Fruit fly (Drosophila melanogaster) whole organism, adult: ENCODE data around the gene eIF3a.
A peak's percentile ranks its signal among the peaks of the same experiment; 100 is the strongest.

ENCODE experiments used
- CG11617 ChIP-seq: fragments of 200-800 bp; sonication (Bioruptor generic); optimal IDR thresholded peaks from 2 replicates; lab custom pipeline; 2017; ENCODE audit warnings: mild to moderate bottlenecking, missing biosample characterization, missing genetic modification reagents, missing genetic modification characterization
- CG12768 ChIP-seq: fragments of 200-800 bp; sonication (Bioruptor generic); optimal IDR thresholded peaks from 2 replicates; lab custom pipeline; 2017; ENCODE audit warnings: missing biosample characterization, missing genetic modification characterization, mild to moderate bottlenecking, moderate library complexity, missing genetic modification reagents
- CG14711 ChIP-seq: fragments of 200-800 bp; sonication (Bioruptor generic); optimal IDR thresholded peaks from 2 replicates; lab custom pipeline; 2018; ENCODE audit warnings: missing biosample characterization, mild to moderate bottlenecking, missing genetic modification characterization, moderate library complexity
- CG1620 ChIP-seq: fragments of 200-800 bp; sonication (Bioruptor generic); optimal IDR thresholded peaks from 2 replicates; lab custom pipeline; 2016; ENCODE audit warnings: missing biosample characterization, missing genetic modification characterization
- CG33017 ChIP-seq: fragments of 200-800 bp; sonication (Bioruptor generic); optimal IDR thresholded peaks from 2 replicates; lab custom pipeline; 2018; ENCODE audit warnings: missing biosample characterization, mild to moderate bottlenecking, missing genetic modification characterization, moderate library complexity
- CG5204 ChIP-seq: fragments of 200-800 bp; sonication (Bioruptor generic); optimal IDR thresholded peaks from 2 replicates; lab custom pipeline; 2016; ENCODE audit warnings: missing biosample characterization, missing genetic modification characterization
- CG7045 ChIP-seq: fragments of 200-800 bp; sonication (Bioruptor generic); optimal IDR thresholded peaks from 2 replicates; lab custom pipeline; 2017; ENCODE audit warnings: missing biosample characterization, mild to moderate bottlenecking, missing genetic modification characterization
- CG7101 ChIP-seq: fragments of 200-800 bp; sonication (Bioruptor generic); optimal IDR thresholded peaks from 2 replicates; lab custom pipeline; 2018; ENCODE audit warnings: missing biosample characterization, mild to moderate bottlenecking, missing genetic modification characterization, moderate library complexity
- Clk ChIP-seq: fragments of 200-800 bp; sonication (Bioruptor generic); optimal IDR thresholded peaks from 2 replicates; lab custom pipeline; 2017; ENCODE audit warnings: missing biosample characterization, missing genetic modification characterization
- Crg-1 ChIP-seq: fragments of 200-800 bp; sonication (Bioruptor generic); optimal IDR thresholded peaks from 2 replicates; lab custom pipeline; 2016; ENCODE audit warnings: missing biosample characterization, missing genetic modification characterization
- Hr96 ChIP-seq: fragments of 200-800 bp; sonication (Bioruptor generic); optimal IDR thresholded peaks from 2 replicates; lab custom pipeline; 2016; ENCODE audit warnings: missing biosample characterization, missing genetic modification characterization
- Mnt ChIP-seq: fragments of 200-800 bp; sonication (Bioruptor generic); optimal IDR thresholded peaks from 2 replicates; lab custom pipeline; 2016; ENCODE audit warnings: missing biosample characterization, mild to moderate bottlenecking, missing genetic modification characterization
- bab1 ChIP-seq: fragments of 200-800 bp; sonication (Bioruptor generic); optimal IDR thresholded peaks from 3 replicates; lab custom pipeline; 2019; ENCODE audit warnings: missing biosample characterization, mild to moderate bottlenecking, missing genetic modification characterization, moderate library complexity
- cic ChIP-seq: fragments of 200-800 bp; sonication (Bioruptor generic); optimal IDR thresholded peaks from 2 replicates; lab custom pipeline; 2017; ENCODE audit warnings: missing biosample characterization, mild to moderate bottlenecking, missing genetic modification characterization, moderate library complexity
- cnc ChIP-seq, 2 experiments: fragments of >200 bp; optimal IDR thresholded peaks; 2 replicates each; lab custom pipeline; 2017
- kay ChIP-seq: fragments of 200-800 bp; sonication (Bioruptor generic); peaks from one replicate; lab custom pipeline; 2016; ENCODE audit warnings: missing biosample characterization, missing genetic modification characterization, borderline replicate concordance
- ovo ChIP-seq: fragments of 200-800 bp; sonication (Bioruptor generic); optimal IDR thresholded peaks from 2 replicates; lab custom pipeline; 2016; ENCODE audit warnings: missing biosample characterization, missing genetic modification characterization
- pad ChIP-seq: fragments of 200-800 bp; sonication (Bioruptor generic); optimal IDR thresholded peaks from 3 replicates; lab custom pipeline; 2017; ENCODE audit warnings: missing biosample characterization, missing genetic modification characterization, mild to moderate bottlenecking, moderate library complexity, missing genetic modification reagents
- tj ChIP-seq: fragments of 200-800 bp; sonication (Bioruptor generic); optimal IDR thresholded peaks from 3 replicates; lab custom pipeline; 2017; ENCODE audit warnings: missing biosample characterization, mild to moderate bottlenecking, missing genetic modification characterization, moderate library complexity
- toe ChIP-seq: fragments of 200-800 bp; sonication (Bioruptor generic); optimal IDR thresholded peaks from 2 replicates; lab custom pipeline; 2016; ENCODE audit warnings: missing biosample characterization, missing genetic modification characterization

Gene eIF3a

DNA sequence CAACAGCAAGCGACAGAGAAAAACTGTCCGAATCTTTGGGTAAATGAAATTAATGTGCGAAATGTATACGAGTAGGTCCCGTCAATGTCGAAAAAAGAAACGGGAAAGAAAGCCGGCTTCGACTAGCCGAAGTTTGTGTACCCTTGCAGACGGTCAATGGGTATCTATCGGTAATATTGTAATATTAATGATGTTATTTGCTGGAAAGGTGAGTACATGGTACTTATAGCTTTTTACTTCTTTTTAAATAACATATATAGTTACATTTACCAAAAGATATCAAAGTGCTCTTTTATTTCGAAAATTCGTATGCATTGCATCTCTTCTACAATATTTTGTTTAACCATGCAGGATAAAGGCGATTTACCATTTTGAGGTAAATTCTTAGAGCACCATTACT, 42.3 kb upstream of the eIF3a start:
- no peak for TF ChIP-seq Hr96 (GFP tag; lab: Kevin White, UChicago)
- peak; percentile 11 for TF ChIP-seq kay (GFP tag; lab: Kevin White, UChicago)
- TF ChIP-seq toe (GFP tag; lab: Kevin White, UChicago) = no peak
- TF ChIP-seq pad (GFP tag; lab: Kevin White, UChicago) = peak; percentile 49

- no peak for TF ChIP-seq Clk (GFP tag; lab: Kevin White, UChicago)
- no peak for TF ChIP-seq pad (GFP tag; lab: Kevin White, UChicago)
- TF ChIP-seq kay (GFP tag; lab: Kevin White, UChicago) = no peak
- TF ChIP-seq CG12768 (GFP tag; lab: Kevin White, UChicago) = peak; percentile 33
- TF ChIP-seq CG5204 (GFP tag; lab: Kevin White, UChicago) = no peak
- TF ChIP-seq CG7045 (GFP tag; lab: Kevin White, UChicago) = no peak
- TF ChIP-seq cic = no peak
- TF ChIP-seq CG7101 (tag; lab: Kevin White, UChicago) = no peak
These were observed 41.7 kb upstream of the eIF3a start for dm6 chr3R:4475378-4475777.

dm6 chr3R:4472694-4472975, 38.9 kb upstream of the eIF3a start:
- TF ChIP-seq CG1620 (GFP tag; lab: Kevin White, UChicago) (no peak), CG11617 (GFP tag; lab: Kevin White, UChicago) (no peak), pad (GFP tag; lab: Kevin White, UChicago) (no peak), CG7045 (GFP tag; lab: Kevin White, UChicago) (no peak), tj (GFP tag; lab: Kevin White, UChicago) (no peak), CG33017 (tag; lab: Kevin White, UChicago) (no peak), CG7101 (tag; lab: Kevin White, UChicago) (no peak), CG12768 (GFP tag; lab: Kevin White, UChicago) (no peak)

- TF ChIP-seq CG5204 (GFP tag; lab: Kevin White, UChicago) (no peak), kay (GFP tag; lab: Kevin White, UChicago) (peak; percentile 70), CG12768 (GFP tag; lab: Kevin White, UChicago) (no peak), cnc (optimal IDR thresholded peaks at IDR 0.05; lab: Kevin White, UChicago) (no peak), CG11617 (GFP tag; lab: Kevin White, UChicago) (no peak), CG1620 (GFP tag; lab: Kevin White, UChicago) (no peak)
These were observed 38.4 kb upstream of the eIF3a start for dm6 chr3R:4471846-4472693.

dm6 chr3R:4471047-4471751, 37.5 kb upstream of the eIF3a start:
- TF ChIP-seq pad (GFP tag; lab: Kevin White, UChicago) (no peak), kay (GFP tag; lab: Kevin White, UChicago) (peak; percentile 11), CG7045 (GFP tag; lab: Kevin White, UChicago) (peak; percentile 23), CG12768 (GFP tag; lab: Kevin White, UChicago) (peak; percentile 60), toe (GFP tag; lab: Kevin White, UChicago) (no peak), CG14711 (tag; lab: Kevin White, UChicago) (peak; percentile 30), CG5204 (GFP tag; lab: Kevin White, UChicago) (no peak), CG11617 (GFP tag; lab: Kevin White, UChicago) (peak; percentile 29), tj (GFP tag; lab: Kevin White, UChicago) (peak; percentile 90), bab1 (GFP tag; lab: Kevin White, UChicago) (peak; percentile 3), CG7101 (tag; lab: Kevin White, UChicago) (peak; percentile 24), ovo (GFP tag; lab: Kevin White, UChicago) (no peak), CG33017 (tag; lab: Kevin White, UChicago) (peak; percentile 59), cic (peak; percentile 86), CG1620 (GFP tag; lab: Kevin White, UChicago) (peak; percentile 8), Crg-1 (GFP tag; lab: Kevin White, UChicago) (peak; percentile 15), Hr96 (GFP tag; lab: Kevin White, UChicago) (no peak), cnc (optimal IDR thresholded peaks at IDR 0.05; lab: Kevin White, UChicago) (no peak), Mnt (GFP tag; lab: Kevin White, UChicago) (peak; percentile 79), Clk (GFP tag; lab: Kevin White, UChicago) (peak; percentile 15)

- TF ChIP-seq cic (no peak), Clk (GFP tag; lab: Kevin White, UChicago) (no peak), CG14711 (tag; lab: Kevin White, UChicago) (no peak), cnc (optimal IDR thresholded peaks at IDR 0.05; lab: Kevin White, UChicago) (no peak), Mnt (GFP tag; lab: Kevin White, UChicago) (no peak), CG7045 (GFP tag; lab: Kevin White, UChicago) (no peak), Crg-1 (GFP tag; lab: Kevin White, UChicago) (no peak), CG5204 (GFP tag; lab: Kevin White, UChicago) (no peak), kay (GFP tag; lab: Kevin White, UChicago) (no peak), CG33017 (tag; lab: Kevin White, UChicago) (no peak), CG1620 (GFP tag; lab: Kevin White, UChicago) (no peak), pad (GFP tag; lab: Kevin White, UChicago) (no peak), Hr96 (GFP tag; lab: Kevin White, UChicago) (no peak), toe (GFP tag; lab: Kevin White, UChicago) (no peak), ovo (GFP tag; lab: Kevin White, UChicago) (no peak), CG11617 (GFP tag; lab: Kevin White, UChicago) (no peak), CG7101 (tag; lab: Kevin White, UChicago) (no peak), bab1 (GFP tag; lab: Kevin White, UChicago) (no peak), tj (GFP tag; lab: Kevin White, UChicago) (no peak)
These were observed 37.0 kb upstream of the eIF3a start for dm6 chr3R:4470695-4471046.
